Fruit fly (Drosophila melanogaster) whole organism, embryonic: ENCODE data around the gene form3.

ENCODE experiments used
- Adf1 ChIP-seq: fragments of 200-800 bp; sonication (Bioruptor generic); IDR thresholded peaks from 2 replicates; pipeline ENCODE4 v1.3.6; 2022; ENCODE audit warnings: missing biosample characterization, missing genetic modification characterization
- Atf-2 ChIP-seq: fragments of 200-800 bp; sonication (Bioruptor generic); optimal IDR thresholded peaks from 2 replicates; lab custom pipeline; 2016; ENCODE audit warnings: missing biosample characterization, missing genetic modification characterization
- Bgb ChIP-seq: fragments of 200-800 bp; sonication (Bioruptor generic); IDR thresholded peaks from 2 replicates; pipeline ENCODE4 v1.3.6; 2022; ENCODE audit warnings: missing biosample characterization, missing genetic modification characterization; ENCODE audit not compliant: partially characterized antibody
- Blimp-1 ChIP-seq: fragments of 200-800 bp; sonication (Bioruptor generic); optimal IDR thresholded peaks from 3 replicates; lab custom pipeline; 2018; ENCODE audit warnings: missing biosample characterization, missing genetic modification characterization, mild to moderate bottlenecking, moderate library complexity, missing genetic modification reagents
- CG10274 ChIP-seq: fragments of 200-800 bp; sonication (Bioruptor generic); optimal IDR thresholded peaks from 3 replicates; lab custom pipeline; 2017; ENCODE audit warnings: missing biosample characterization, mild to moderate bottlenecking, missing genetic modification characterization
- CG12769 ChIP-seq: fragments of 200-800 bp; sonication (Bioruptor generic); optimal IDR thresholded peaks from 2 replicates; lab custom pipeline; 2019; ENCODE audit warnings: missing biosample characterization, mild to moderate bottlenecking, missing genetic modification characterization, moderate library complexity
- CG14965 ChIP-seq: fragments of 200-800 bp; sonication (Bioruptor generic); optimal IDR thresholded peaks from 2 replicates; lab custom pipeline; 2016; ENCODE audit warnings: missing biosample characterization, missing genetic modification characterization, borderline replicate concordance
- CG15479 ChIP-seq: fragments of 200-800 bp; sonication (Bioruptor generic); optimal IDR thresholded peaks from 3 replicates; lab custom pipeline; 2019; ENCODE audit warnings: missing biosample characterization, mild to moderate bottlenecking, missing genetic modification characterization, moderate library complexity
- CG1603 ChIP-seq: fragments of 200-800 bp; sonication (Bioruptor generic); optimal IDR thresholded peaks from 2 replicates; lab custom pipeline; 2019; ENCODE audit warnings: missing biosample characterization, mild to moderate bottlenecking, missing genetic modification characterization, moderate library complexity
- CG2202 ChIP-seq: fragments of 200-800 bp; sonication (Bioruptor generic); optimal IDR thresholded peaks from 2 replicates; lab custom pipeline; 2018; ENCODE audit warnings: missing biosample characterization, mild to moderate bottlenecking, missing genetic modification characterization
- CG2678 ChIP-seq: fragments of 200-800 bp; sonication (Bioruptor generic); optimal IDR thresholded peaks from 3 replicates; lab custom pipeline; 2019; ENCODE audit warnings: missing biosample characterization, mild to moderate bottlenecking, missing genetic modification characterization, moderate library complexity
- CG33213 ChIP-seq: fragments of 200-800 bp; sonication (Bioruptor generic); optimal IDR thresholded peaks from 3 replicates; lab custom pipeline; 2016; ENCODE audit warnings: missing biosample characterization, missing genetic modification characterization
- CG42726 ChIP-seq: fragments of 200-800 bp; sonication (Bioruptor generic); IDR thresholded peaks from 2 replicates; pipeline ENCODE4 v1.3.6; 2022; ENCODE audit warnings: missing biosample characterization, missing genetic modification characterization; ENCODE audit not compliant: partially characterized antibody
- CG4854 ChIP-seq: fragments of 200-800 bp; sonication (Bioruptor generic); optimal IDR thresholded peaks from 2 replicates; lab custom pipeline; 2016; ENCODE audit warnings: missing biosample characterization, missing genetic modification characterization, inconsistent platforms
- CG5245 ChIP-seq: fragments of 200-800 bp; sonication (Bioruptor generic); optimal IDR thresholded peaks from 3 replicates; lab custom pipeline; 2016; ENCODE audit warnings: missing biosample characterization, missing genetic modification characterization
- CG8290 ChIP-seq, 3 experiments: fragments of 200-800 bp; sonication (Bioruptor generic); optimal IDR thresholded peaks; 2 replicates each; lab custom pipeline; 2016 to 2019; ENCODE audit warnings: missing biosample characterization in 3 of 3, missing genetic modification characterization in 3 of 3, mild to moderate bottlenecking in 2 of 3, moderate library complexity in 1 of 3
- CG8478 ChIP-seq: fragments of >200 bp; optimal IDR thresholded peaks from 2 replicates; lab custom pipeline; 2018
- CG8924 ChIP-seq: fragments of 200-800 bp; optimal IDR thresholded peaks from 3 replicates; lab custom pipeline; 2019; ENCODE audit warnings: missing biosample characterization, mild to moderate bottlenecking, missing genetic modification characterization, moderate library complexity
- Chrac-16 ChIP-seq: fragments of 200-800 bp; sonication (Bioruptor generic); optimal IDR thresholded peaks from 3 replicates; lab custom pipeline; 2016; ENCODE audit warnings: missing biosample characterization, missing genetic modification characterization
- CoRest ChIP-seq: fragments of 200-800 bp; sonication (Bioruptor generic); optimal IDR thresholded peaks from 3 replicates; lab custom pipeline; 2018; ENCODE audit warnings: missing biosample characterization, mild to moderate bottlenecking, missing genetic modification characterization, moderate library complexity
- D ChIP-seq, 2 experiments: fragments of 200-800 bp in 1 of 2; fragments of >200 bp in 1 of 2; sonication (Bioruptor generic) in 1 of 2; optimal IDR thresholded peaks; 2 replicates in 1 of 2; 3 replicates in 1 of 2; lab custom pipeline; 2017; ENCODE audit warnings: mild to moderate bottlenecking in 1 of 2, missing biosample characterization in 1 of 2, missing genetic modification characterization in 1 of 2, missing genetic modification reagents in 1 of 2
- D19A ChIP-seq: fragments of 200-800 bp; optimal IDR thresholded peaks from 3 replicates; lab custom pipeline; 2019; ENCODE audit warnings: missing biosample characterization, mild to moderate bottlenecking, missing genetic modification characterization, moderate library complexity
- Dek ChIP-seq: fragments of 200-800 bp; sonication (Bioruptor generic); optimal IDR thresholded peaks from 3 replicates; lab custom pipeline; 2019; ENCODE audit warnings: missing biosample characterization, mild to moderate bottlenecking, missing genetic modification characterization, moderate library complexity
- Hmx ChIP-seq: fragments of 200-800 bp; sonication (Bioruptor generic); optimal IDR thresholded peaks from 2 replicates; lab custom pipeline; 2016; ENCODE audit warnings: missing biosample characterization, missing genetic modification characterization
- Hr78 ChIP-seq, 2 experiments: fragments of 200-800 bp in 1 of 2; fragments of >200 bp in 1 of 2; sonication (Bioruptor generic) in 1 of 2; optimal IDR thresholded peaks; 2 replicates each; lab custom pipeline; 2017 to 2019; ENCODE audit warnings: missing biosample characterization in 2 of 2, missing genetic modification characterization in 2 of 2, mild to moderate bottlenecking in 1 of 2, moderate library complexity in 1 of 2
- Lhr ChIP-seq: fragments of 200-800 bp; sonication (Bioruptor generic); optimal IDR thresholded peaks from 3 replicates; lab custom pipeline; 2017; ENCODE audit warnings: mild to moderate bottlenecking, missing biosample characterization, missing genetic modification reagents, missing genetic modification characterization
- Meics ChIP-seq: fragments of 200-800 bp; sonication (Bioruptor generic); optimal IDR thresholded peaks from 2 replicates; lab custom pipeline; 2017; ENCODE audit warnings: missing biosample characterization, mild to moderate bottlenecking, missing genetic modification characterization
- Oli ChIP-seq: fragments of 200-800 bp; sonication (Bioruptor generic); optimal IDR thresholded peaks from 2 replicates; lab custom pipeline; 2018; ENCODE audit warnings: missing biosample characterization, mild to moderate bottlenecking, missing genetic modification characterization, moderate library complexity
- Poxn ChIP-seq: fragments of 200-800 bp; sonication (Bioruptor generic); IDR thresholded peaks from 2 replicates; pipeline ENCODE4 v1.3.6; 2022; ENCODE audit warnings: missing biosample characterization, missing genetic modification characterization
- Rfx ChIP-seq: fragments of 200-800 bp; sonication (Bioruptor generic); IDR thresholded peaks from 2 replicates; pipeline ENCODE4 v1.3.6; 2022; ENCODE audit warnings: missing biosample characterization, missing genetic modification characterization
- Sox102F ChIP-seq: fragments of 200-800 bp; sonication (Bioruptor generic); optimal IDR thresholded peaks from 2 replicates; lab custom pipeline; 2018; ENCODE audit warnings: missing biosample characterization, mild to moderate bottlenecking, missing genetic modification characterization, moderate library complexity
- Tbp ChIP-seq: fragments of >200 bp; optimal IDR thresholded peaks from 2 replicates; lab custom pipeline; 2018; ENCODE audit warnings: missing biosample characterization, missing genetic modification characterization
- al ChIP-seq: fragments of 200-800 bp; sonication (Bioruptor generic); IDR thresholded peaks from 2 replicates; pipeline ENCODE4 v1.3.6; 2022; ENCODE audit warnings: missing biosample characterization, missing genetic modification characterization
- ash1 ChIP-seq: fragments of 200-800 bp; sonication (Bioruptor generic); optimal IDR thresholded peaks from 2 replicates; lab custom pipeline; 2018; ENCODE audit warnings: missing biosample characterization, mild to moderate bottlenecking, missing genetic modification characterization
- caup ChIP-seq: fragments of 200-800 bp; sonication (Bioruptor generic); optimal IDR thresholded peaks from 3 replicates; lab custom pipeline; 2017; ENCODE audit warnings: missing biosample characterization, mild to moderate bottlenecking, missing genetic modification characterization, moderate library complexity; ENCODE audit not compliant: severe bottlenecking
- crc ChIP-seq: fragments of 200-800 bp; sonication (Bioruptor generic); optimal IDR thresholded peaks from 2 replicates; lab custom pipeline; 2016; ENCODE audit warnings: missing biosample characterization, missing genetic modification characterization
- dan ChIP-seq: fragments of 200-800 bp; sonication (Bioruptor generic); IDR thresholded peaks from 2 replicates; pipeline ENCODE4 v1.3.6; 2022; ENCODE audit warnings: missing biosample characterization, missing genetic modification characterization
- disco-r ChIP-seq: fragments of 200-800 bp; sonication (Bioruptor generic); optimal IDR thresholded peaks from 2 replicates; lab custom pipeline; 2016; ENCODE audit warnings: missing biosample characterization, missing genetic modification characterization
- dysf ChIP-seq: fragments of 200-800 bp; sonication (Bioruptor generic); IDR thresholded peaks from 3 replicates; pipeline ENCODE4 v1.3.6; 2022; ENCODE audit warnings: missing biosample characterization, missing genetic modification characterization
- gem ChIP-seq: fragments of 200-800 bp; sonication (Bioruptor generic); optimal IDR thresholded peaks from 2 replicates; lab custom pipeline; 2019; ENCODE audit warnings: missing biosample characterization, mild to moderate bottlenecking, missing genetic modification characterization, moderate library complexity
- gt ChIP-seq: fragments of 200-800 bp; sonication (Bioruptor generic); IDR thresholded peaks from 2 replicates; pipeline ENCODE4 v1.3.6; 2022; ENCODE audit warnings: missing biosample characterization, missing genetic modification characterization
- ham ChIP-seq: fragments of 200-800 bp; sonication (Bioruptor generic); IDR thresholded peaks from 2 replicates; pipeline ENCODE4 v1.3.6; 2022; ENCODE audit warnings: missing biosample characterization, missing genetic modification characterization
- hbn ChIP-seq: fragments of 200-800 bp; sonication (Bioruptor generic); IDR thresholded peaks from 2 replicates; pipeline ENCODE4 v1.3.6; 2022; ENCODE audit warnings: missing biosample characterization, missing genetic modification characterization; ENCODE audit not compliant: partially characterized antibody
- hth ChIP-seq: fragments of >200 bp; optimal IDR thresholded peaks from 2 replicates; lab custom pipeline; 2017; ENCODE audit warnings: inconsistent platforms
- pho ChIP-seq: fragments of 200-800 bp; sonication (Bioruptor generic); optimal IDR thresholded peaks from 2 replicates; lab custom pipeline; 2016; ENCODE audit warnings: missing biosample characterization, missing genetic modification characterization
- phol ChIP-seq: fragments of 200-800 bp; sonication (Bioruptor generic); optimal IDR thresholded peaks from 3 replicates; lab custom pipeline; 2018; ENCODE audit warnings: missing biosample characterization, mild to moderate bottlenecking, missing genetic modification characterization, moderate library complexity
- pita ChIP-seq: fragments of 200-800 bp; sonication (Bioruptor generic); optimal IDR thresholded peaks from 2 replicates; lab custom pipeline; 2017; ENCODE audit warnings: missing biosample characterization, mild to moderate bottlenecking, missing genetic modification characterization
- tgo ChIP-seq: fragments of 200-800 bp; sonication (Bioruptor generic); IDR thresholded peaks from 3 replicates; pipeline ENCODE4 v1.3.6; 2022; ENCODE audit warnings: missing biosample characterization, missing genetic modification characterization
- trem ChIP-seq: fragments of 200-800 bp; optimal IDR thresholded peaks from 3 replicates; lab custom pipeline; 2019; ENCODE audit warnings: missing biosample characterization, mild to moderate bottlenecking, missing genetic modification characterization, moderate library complexity
- ttk ChIP-seq: fragments of 200-800 bp; sonication (Bioruptor generic); IDR thresholded peaks from 2 replicates; pipeline ENCODE4 v2.1.2; 2022; ENCODE audit warnings: missing biosample characterization, missing genetic modification characterization

Gene form3

dm6 chr3L:7086558-7087059, 8.0 kb upstream of the form3 start, which contains the start of gene Cpr65Ea (continued):
- no peak for TF ChIP-seq D (optimal IDR thresholded peaks at IDR 0.05; lab: Kevin White, UChicago)
- no peak for TF ChIP-seq D (GFP tag; optimal IDR thresholded peaks at IDR 0.05; lab: Kevin White, UChicago)
- TF ChIP-seq trem (tag; lab: Kevin White, UChicago), result no peak
- TF ChIP-seq phol (tag; lab: Kevin White, UChicago), result peak; percentile 16
- TF ChIP-seq pita, result no peak
- TF ChIP-seq CG10274, result no peak
- no peak for TF ChIP-seq Adf1 (GFP tag; lab: Robert Waterston, UW)
- no peak for TF ChIP-seq dan (GFP tag; lab: Robert Waterston, UW)
- TF ChIP-seq Hr78 (GFP tag; optimal IDR thresholded peaks at IDR 0.05; lab: Kevin White, UChicago), result no peak
- peak; percentile 46 for TF ChIP-seq Oli (tag; lab: Kevin White, UChicago)
- no peak for TF ChIP-seq crc (GFP tag; lab: Kevin White, UChicago)
- TF ChIP-seq CoRest (tag; lab: Kevin White, UChicago), result peak; percentile 33
- peak; percentile 54 for TF ChIP-seq gem
- TF ChIP-seq Rfx (GFP tag; lab: Robert Waterston, UW), result no peak
- peak; percentile 52 for TF ChIP-seq CG2678 (tag; lab: Kevin White, UChicago)
- no peak for TF ChIP-seq Bgb (GFP tag; lab: Robert Waterston, UW)
- 0 out of 3 replicates have a peak, but pooled peaks have one; percentile 24 for TF ChIP-seq tgo
- TF ChIP-seq pho (GFP tag; lab: Kevin White, UChicago), result no peak
- no peak for TF ChIP-seq ham (GFP tag; lab: Robert Waterston, UW)
- no peak for TF ChIP-seq Hmx (GFP tag; lab: Kevin White, UChicago)
- TF ChIP-seq Blimp-1 (GFP tag; lab: Kevin White, UChicago), result no peak
- no peak for TF ChIP-seq CG8290 (GFP tag; optimal IDR thresholded peaks at IDR 0.05; lab: Kevin White, UChicago)
- no peak for TF ChIP-seq CG8290 (tag; optimal IDR thresholded peaks at IDR 0.05; lab: Kevin White, UChicago)
- no peak for TF ChIP-seq Dek (tag; lab: Kevin White, UChicago)
- TF ChIP-seq Tbp (GFP tag; lab: Kevin White, UChicago), result no peak
- TF ChIP-seq CG33213 (GFP tag; lab: Kevin White, UChicago), result no peak
- no peak for TF ChIP-seq CG14965 (GFP tag; lab: Kevin White, UChicago)
- peak; percentile 56 for TF ChIP-seq Sox102F (GFP tag; lab: Kevin White, UChicago)
- no peak for TF ChIP-seq Atf-2 (GFP tag; lab: Kevin White, UChicago)
- no peak for TF ChIP-seq CG12769
- TF ChIP-seq CG4854 (GFP tag; lab: Kevin White, UChicago), result no peak
- TF ChIP-seq D19A (tag; lab: Kevin White, UChicago), result peak; percentile 42
- no peak for TF ChIP-seq Lhr (GFP tag; lab: Kevin White, UChicago)
- TF ChIP-seq CG42726, result no peak
- no peak for TF ChIP-seq Poxn (GFP tag; lab: Robert Waterston, UW)
- no peak for TF ChIP-seq CG2202 (tag; lab: Kevin White, UChicago)
- no peak for TF ChIP-seq Meics (GFP tag; lab: Kevin White, UChicago)
- TF ChIP-seq caup (GFP tag; lab: Kevin White, UChicago), result no peak
- TF ChIP-seq CG1603, result no peak
- TF ChIP-seq CG8924 (tag; lab: Kevin White, UChicago), result peak; percentile 11
- 0 out of 3 replicates have a peak, but pooled peaks have one; percentile 28 for TF ChIP-seq dysf (GFP tag; lab: Robert Waterston, UW)
- no peak for TF ChIP-seq hbn (GFP tag; lab: Robert Waterston, UW)
- TF ChIP-seq ttk (GFP tag; lab: Robert Waterston, UW), result 0 out of 2 replicates have a peak, but pooled peaks have one; percentile 23
- no peak for TF ChIP-seq CG15479 (GFP tag; lab: Kevin White, UChicago)
- TF ChIP-seq Chrac-16 (GFP tag; lab: Kevin White, UChicago), result no peak
- TF ChIP-seq gt, result no peak
- TF ChIP-seq CG8478 (lab: Kevin White, UChicago), result no peak
- no peak for TF ChIP-seq hth (lab: Kevin White, UChicago)
- TF ChIP-seq CG5245 (GFP tag; lab: Kevin White, UChicago), result no peak
- TF ChIP-seq al (GFP tag; lab: Robert Waterston, UW), result no peak
- no peak for TF ChIP-seq ash1 (GFP tag; lab: Kevin White, UChicago)
- TF ChIP-seq disco-r (GFP tag; lab: Kevin White, UChicago), result no peak
